Worm (Caenorhabditis elegans): ENCODE data around the gene T03F7.7.

DNA sequence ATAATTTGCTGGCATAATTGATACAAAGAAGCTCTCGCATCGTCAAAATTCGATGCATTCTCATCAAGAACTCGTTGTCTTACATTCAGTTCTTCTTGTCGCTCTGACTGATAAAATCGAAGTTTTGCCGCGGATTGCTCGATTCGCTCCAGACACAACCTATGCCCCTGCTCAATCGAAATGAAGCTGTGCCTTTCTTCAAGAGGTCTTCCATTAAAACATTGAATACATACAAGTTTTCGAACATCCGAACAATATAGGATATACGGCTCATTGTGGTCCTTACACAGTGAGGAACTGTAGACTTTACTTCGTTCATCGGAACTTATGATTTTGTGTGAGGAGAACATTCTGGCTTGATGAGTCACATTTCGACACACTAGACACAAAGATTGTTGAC lies 9.6 kb downstream of the T03F7.7 start:
- TF ChIP-seq elt-2 (tag; optimal IDR thresholded peaks at IDR 0.05) (no peak), pha-4 (tag; optimal IDR thresholded peaks at IDR 0.05) (no peak), daf-12 (tag; optimal IDR thresholded peaks at IDR 0.05) (no peak), egl-27 (tag; optimal IDR thresholded peaks at IDR 0.05) (no peak), nhr-11 (tag; optimal IDR thresholded peaks at IDR 0.05) (no peak), ceh-16 (tag; optimal IDR thresholded peaks at IDR 0.05) (no peak)
